Worm (Caenorhabditis elegans) whole organism, early embryonic: ENCODE results near the gene ZK105.11.

Source experiments
- B0310.2 ChIP-seq: sonication (generic microtip); optimal IDR thresholded peaks from 2 replicates; lab custom pipeline; 2016; ENCODE audit warnings: mild to moderate bottlenecking, missing genetic modification characterization, missing compliant biosample characterization
- F13C5.2 ChIP-seq: sonication (generic microtip); optimal IDR thresholded peaks from 2 replicates; lab custom pipeline; 2017; ENCODE audit warnings: mild to moderate bottlenecking, missing genetic modification characterization, inconsistent platforms, missing compliant biosample characterization
- aly-1 ChIP-seq: sonication (generic microtip); optimal IDR thresholded peaks from 2 replicates; lab custom pipeline; 2016; ENCODE audit warnings: missing genetic modification characterization, missing compliant biosample characterization
- ama-1 ChIP-seq: fragments of 150-350 bp; optimal IDR thresholded peaks from 2 replicates; lab custom pipeline; 2014
- ceh-13 ChIP-seq: fragments of 200-800 bp; sonication (Bioruptor generic); optimal IDR thresholded peaks from 2 replicates; lab custom pipeline; 2018; ENCODE audit warnings: mild to moderate bottlenecking, missing genetic modification characterization, missing compliant biosample characterization
- ceh-36 ChIP-seq: sonication (generic microtip); optimal IDR thresholded peaks from 2 replicates; lab custom pipeline; 2016; ENCODE audit warnings: missing genetic modification characterization, inconsistent platforms, missing compliant biosample characterization
- ets-7 ChIP-seq: sonication (generic microtip); optimal IDR thresholded peaks from 2 replicates; lab custom pipeline; 2016; ENCODE audit warnings: missing genotype, missing genetic modification characterization, missing compliant biosample characterization
- flt-1 ChIP-seq: fragments of 200-800 bp; sonication (Bioruptor generic); IDR thresholded peaks from 2 replicates; pipeline ENCODE4 v1.3.6; 2022; ENCODE audit warnings: missing genetic modification characterization, missing compliant biosample characterization
- hmbx-1 ChIP-seq: sonication (generic microtip); optimal IDR thresholded peaks from 2 replicates; lab custom pipeline; 2016; ENCODE audit warnings: mild to moderate bottlenecking, missing genetic modification characterization, missing compliant biosample characterization
- hmg-4 ChIP-seq: fragments of 200-800 bp; sonication (Bioruptor generic); optimal IDR thresholded peaks from 2 replicates; lab custom pipeline; 2018; ENCODE audit warnings: mild to moderate bottlenecking, missing genetic modification characterization, missing compliant biosample characterization
- hnd-1 ChIP-seq: sonication (generic microtip); optimal IDR thresholded peaks from 2 replicates; lab custom pipeline; 2016; ENCODE audit warnings: missing genetic modification characterization, missing compliant biosample characterization
- pes-1 ChIP-seq: fragments of 200-800 bp; sonication (Bioruptor generic); IDR thresholded peaks from 2 replicates; pipeline ENCODE4 v1.3.6; 2022; ENCODE audit warnings: missing genetic modification reagents, missing genetic modification characterization, missing compliant biosample characterization
- scrt-1 ChIP-seq: fragments of 200-800 bp; sonication (Bioruptor generic); IDR thresholded peaks from 2 replicates; pipeline ENCODE4 v1.3.6; 2022; ENCODE audit warnings: missing genetic modification characterization, missing compliant biosample characterization
- sea-1 ChIP-seq: fragments of 200-800 bp; sonication (Bioruptor generic); conservative IDR thresholded peaks from 2 replicates; pipeline ENCODE4 v1.3.6; 2022; ENCODE audit warnings: missing genetic modification characterization, missing compliant biosample characterization
- tbx-11 ChIP-seq: fragments of 200-800 bp; sonication (Bioruptor generic); IDR thresholded peaks from 2 replicates; pipeline ENCODE4 v1.3.6; 2022; ENCODE audit warnings: missing genetic modification characterization, missing compliant biosample characterization
- tbx-37 ChIP-seq: fragments of 200-800 bp; sonication (Bioruptor generic); conservative IDR thresholded peaks from 2 replicates; pipeline ENCODE4 v1.3.6; 2022; ENCODE audit warnings: missing genetic modification reagents, missing genetic modification characterization, missing compliant biosample characterization
- tra-4 ChIP-seq: sonication (generic microtip); optimal IDR thresholded peaks from 2 replicates; lab custom pipeline; 2017; ENCODE audit warnings: missing genetic modification characterization, missing compliant biosample characterization

ZK105.11 gene

DNA sequence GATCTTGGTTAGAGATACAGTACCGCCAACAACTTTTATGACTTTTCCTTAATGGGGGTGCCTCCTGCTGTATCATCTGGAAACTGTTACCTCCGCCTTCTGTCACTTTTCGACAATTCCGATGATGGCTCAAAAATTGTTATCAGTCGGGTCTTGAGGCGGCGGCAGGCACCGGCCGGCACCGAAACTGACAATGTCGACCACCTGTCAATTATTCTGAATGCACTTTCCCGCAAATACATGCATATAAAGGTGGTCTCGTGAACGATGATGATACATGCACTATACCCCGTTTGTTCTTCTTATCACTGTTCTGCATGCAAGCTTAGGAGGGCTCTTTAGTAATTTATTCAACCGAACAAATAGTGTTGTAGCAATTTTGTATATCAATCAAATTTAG is 35.6 kb upstream of the ZK105.11 start:
- TF ChIP-seq flt-1 (GFP tag; lab: Robert Waterston, UW) (no peak), sea-1 (GFP tag; lab: Robert Waterston, UW) (no peak), ceh-13 (GFP tag; lab: Kevin White, UChicago) (no peak), hmg-4 (GFP tag; lab: Kevin White, UChicago) (no peak), ets-7 (tag; lab: Kevin White, UChicago) (no peak), hnd-1 (no peak), tbx-37 (no peak), tbx-11 (GFP tag; lab: Robert Waterston, UW) (no peak), pes-1 (GFP tag; lab: Robert Waterston, UW) (no peak), scrt-1 (GFP tag; lab: Robert Waterston, UW) (no peak), aly-1 (tag; lab: Kevin White, UChicago) (no peak), B0310.2 (tag; lab: Kevin White, UChicago) (no peak), hmbx-1 (tag; lab: Kevin White, UChicago) (no peak), tra-4 (tag; lab: Kevin White, UChicago) (no peak), F13C5.2 (tag; lab: Kevin White, UChicago) (no peak)

DNA sequence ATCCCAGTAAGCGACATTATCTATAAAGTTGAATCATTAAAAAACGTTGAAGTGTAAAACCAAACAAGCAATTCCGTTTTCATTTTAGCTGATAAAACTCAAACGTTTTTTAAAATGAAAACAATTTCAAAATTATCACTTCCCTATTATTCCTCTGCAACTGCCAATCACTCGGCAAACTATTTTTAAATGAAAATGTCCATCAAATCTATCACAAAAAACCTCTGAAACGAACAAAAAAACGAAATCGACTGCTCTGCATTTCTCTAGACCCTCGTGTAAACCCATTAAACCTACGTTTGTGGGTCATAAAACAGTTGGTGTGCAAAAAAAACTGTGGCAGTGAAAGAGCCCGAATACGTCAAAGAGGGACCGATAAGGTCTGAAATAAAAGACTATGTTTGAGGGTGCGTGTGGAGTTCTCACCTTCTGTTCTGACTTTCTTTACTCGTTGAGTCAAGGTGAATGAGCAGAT is 34.1 kb upstream of the ZK105.11 start, which contains the start of gene fbxl-5:
TSS of gene fbxl-5 (plus strand) at position 425 of the 475 bp plus-strand sequence.
- TF ChIP-seq aly-1 (tag; lab: Kevin White, UChicago), result no peak
- no peak for TF ChIP-seq flt-1 (GFP tag; lab: Robert Waterston, UW)
- no peak for TF ChIP-seq ets-7 (tag; lab: Kevin White, UChicago)
- TF ChIP-seq tbx-37, result no peak
- no peak for TF ChIP-seq scrt-1 (GFP tag; lab: Robert Waterston, UW)
- TF ChIP-seq pes-1 (GFP tag; lab: Robert Waterston, UW), result no peak
- no peak for TF ChIP-seq F13C5.2 (tag; lab: Kevin White, UChicago)

DNA sequence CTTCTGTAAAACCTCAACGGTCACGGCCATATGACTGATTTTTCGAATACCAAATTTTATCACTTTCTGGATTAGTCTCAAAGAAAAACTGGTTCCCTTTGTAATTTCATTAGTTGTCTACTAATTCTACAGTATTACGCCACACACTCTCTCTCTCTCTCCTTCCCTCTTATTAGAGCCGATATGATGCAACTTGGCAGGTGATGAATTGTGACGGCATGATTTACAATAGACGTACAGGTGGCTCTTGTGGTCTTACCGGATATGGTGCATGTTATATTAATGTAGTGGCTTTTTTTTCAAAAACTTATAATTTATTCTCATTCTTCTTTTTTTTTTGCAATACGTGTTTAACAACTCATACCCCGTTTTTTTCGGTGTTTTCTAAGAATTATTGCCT is 33.5 kb upstream of the ZK105.11 start:
- no peak for TF ChIP-seq ama-1 (lab: Kevin White, UChicago)
- TF ChIP-seq scrt-1 (GFP tag; lab: Robert Waterston, UW), result no peak
- no peak for TF ChIP-seq ceh-13 (GFP tag; lab: Kevin White, UChicago)

DNA sequence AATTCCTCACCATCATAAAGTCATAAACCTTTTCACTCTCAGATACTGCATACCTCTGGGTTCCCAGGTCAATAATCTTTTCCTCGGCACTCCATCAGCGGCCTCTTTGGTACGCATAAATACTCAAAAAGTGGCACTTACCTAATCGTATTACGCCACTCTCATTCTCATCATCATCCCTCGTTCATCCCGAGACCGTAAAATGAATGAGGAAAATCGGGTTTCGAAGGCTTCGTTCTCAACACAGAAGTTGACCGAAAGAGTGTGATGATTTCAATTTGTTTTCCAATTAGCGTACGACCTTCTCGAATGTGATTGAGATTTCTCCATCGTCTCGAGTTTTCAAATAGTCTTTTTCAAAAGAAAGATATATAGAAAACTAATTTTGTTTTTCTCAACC is 31.5 kb upstream of the ZK105.11 start:
- no peak for TF ChIP-seq hmg-4 (GFP tag; lab: Kevin White, UChicago)

DNA sequence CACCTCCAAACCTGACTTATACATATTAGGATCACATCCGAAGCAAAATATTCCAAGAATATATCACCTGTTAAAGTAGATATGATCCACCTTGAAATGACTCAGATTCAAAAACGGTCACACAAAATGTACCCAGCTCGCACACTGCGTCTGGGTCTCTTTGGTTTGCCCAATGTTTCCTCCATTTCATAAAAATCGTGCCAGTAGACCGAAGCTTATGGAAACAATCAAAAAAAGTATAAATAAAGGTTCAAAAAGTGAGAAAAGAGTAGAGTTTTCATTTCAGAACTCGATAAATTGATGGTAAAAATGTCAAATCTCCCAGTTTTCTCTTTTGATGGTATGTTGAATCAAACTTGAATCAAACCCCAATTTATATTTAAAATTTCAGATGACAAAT is 29.3 kb upstream of the ZK105.11 start, which contains the start of gene srr-9:
TSS of gene srr-9 (plus strand) at position 301 of the 400 bp plus-strand sequence.
- TF ChIP-seq scrt-1 (GFP tag; lab: Robert Waterston, UW) (no peak), sea-1 (GFP tag; lab: Robert Waterston, UW) (no peak), aly-1 (tag; lab: Kevin White, UChicago) (no peak), pes-1 (GFP tag; lab: Robert Waterston, UW) (no peak), ceh-36 (no peak), ets-7 (tag; lab: Kevin White, UChicago) (no peak), tra-4 (tag; lab: Kevin White, UChicago) (no peak), tbx-11 (GFP tag; lab: Robert Waterston, UW) (no peak), hmg-4 (GFP tag; lab: Kevin White, UChicago) (no peak), hnd-1 (no peak), flt-1 (GFP tag; lab: Robert Waterston, UW) (no peak), hmbx-1 (tag; lab: Kevin White, UChicago) (no peak)

DNA sequence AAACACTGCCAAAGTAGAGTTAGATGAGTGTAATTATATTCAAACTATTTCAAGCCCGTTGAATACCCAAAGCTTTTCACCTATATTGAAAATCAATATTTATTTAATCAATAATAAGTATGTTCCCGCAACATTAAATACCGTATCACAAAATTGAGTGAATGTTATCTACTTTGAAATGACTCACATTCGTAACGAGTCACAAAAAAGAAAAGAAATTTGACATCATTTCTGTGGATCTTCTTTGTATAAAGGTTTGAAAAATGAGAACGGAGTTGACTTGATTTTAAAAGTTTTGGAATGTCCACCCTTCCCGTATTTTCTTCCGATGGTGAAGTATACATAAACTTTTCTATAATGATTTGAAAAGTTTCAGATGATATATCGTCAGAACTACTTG is 26.9 kb upstream of the ZK105.11 start, which contains the start of gene srr-10:
TSS of gene srr-10 (plus strand) at position 301 of the 400 bp plus-strand sequence.
- TF ChIP-seq flt-1 (GFP tag; lab: Robert Waterston, UW) (no peak), pes-1 (GFP tag; lab: Robert Waterston, UW) (no peak), ceh-13 (GFP tag; lab: Kevin White, UChicago) (no peak), B0310.2 (tag; lab: Kevin White, UChicago) (no peak), tbx-37 (no peak), ama-1 (lab: Kevin White, UChicago) (no peak), tra-4 (tag; lab: Kevin White, UChicago) (no peak), scrt-1 (GFP tag; lab: Robert Waterston, UW) (no peak), ets-7 (tag; lab: Kevin White, UChicago) (no peak), ceh-36 (no peak), hnd-1 (no peak), tbx-11 (GFP tag; lab: Robert Waterston, UW) (no peak), hmbx-1 (tag; lab: Kevin White, UChicago) (no peak), sea-1 (GFP tag; lab: Robert Waterston, UW) (no peak), aly-1 (tag; lab: Kevin White, UChicago) (no peak), F13C5.2 (tag; lab: Kevin White, UChicago) (no peak), hmg-4 (GFP tag; lab: Kevin White, UChicago) (no peak)

DNA sequence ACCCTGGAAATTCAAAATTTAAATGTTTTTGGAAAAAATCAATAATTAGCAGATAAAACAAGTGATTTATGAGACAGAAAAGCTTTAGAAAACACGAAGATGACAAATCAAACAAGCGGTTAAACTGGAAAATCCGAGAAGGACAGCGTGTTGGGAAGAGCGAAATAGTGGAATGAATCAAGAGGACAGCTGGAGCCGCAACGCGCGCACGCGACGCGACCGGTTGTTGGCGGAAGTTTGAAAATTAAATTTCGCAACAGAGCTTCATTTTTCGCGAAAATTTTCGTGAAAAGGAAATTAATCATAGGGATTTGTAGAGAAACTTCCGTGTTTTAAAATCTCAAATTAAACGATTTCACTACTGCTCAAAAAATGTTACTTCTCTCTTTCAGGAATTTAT is 26.5 kb upstream of the ZK105.11 start, which contains the start of gene clic-1:
TSS of gene clic-1 (minus strand) at position 3 of the 400 bp plus-strand sequence.
- TF ChIP-seq F13C5.2 (tag; lab: Kevin White, UChicago) (peak; percentile 63), aly-1 (tag; lab: Kevin White, UChicago) (no peak), pes-1 (GFP tag; lab: Robert Waterston, UW) (no peak), ceh-36 (no peak), scrt-1 (GFP tag; lab: Robert Waterston, UW) (no peak)

DNA sequence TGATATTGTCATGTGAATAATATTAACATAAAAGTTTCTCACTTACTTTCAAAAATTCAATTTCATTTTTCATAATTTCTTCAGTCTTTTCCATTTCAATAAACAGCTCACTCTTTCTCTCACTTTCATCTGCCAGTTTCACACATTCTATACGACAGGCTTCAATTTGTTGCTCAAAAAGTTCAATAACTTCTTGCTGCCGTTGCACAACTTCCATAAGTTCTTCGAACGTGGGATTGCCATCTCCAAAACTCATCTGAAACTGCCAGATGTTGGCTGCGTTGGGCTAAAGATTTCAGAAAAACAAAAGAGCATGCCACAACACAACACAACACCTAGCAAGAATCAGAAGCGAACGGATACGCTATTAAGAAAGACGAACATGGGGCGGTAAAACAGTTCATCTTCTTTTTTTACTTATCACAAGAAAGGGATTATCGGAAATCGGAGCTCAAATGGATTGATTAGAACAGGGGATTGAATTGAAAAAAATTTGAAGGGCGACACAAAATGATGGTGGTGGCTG is 24.9 kb upstream of the ZK105.11 start:
- TF ChIP-seq hmg-4 (GFP tag; lab: Kevin White, UChicago), result no peak
- TF ChIP-seq tbx-11 (GFP tag; lab: Robert Waterston, UW), result no peak
- TF ChIP-seq sea-1 (GFP tag; lab: Robert Waterston, UW), result no peak
- no peak for TF ChIP-seq hmbx-1 (tag; lab: Kevin White, UChicago)
- no peak for TF ChIP-seq hnd-1
- TF ChIP-seq flt-1 (GFP tag; lab: Robert Waterston, UW), result no peak
- TF ChIP-seq tra-4 (tag; lab: Kevin White, UChicago), result no peak
- TF ChIP-seq B0310.2 (tag; lab: Kevin White, UChicago), result no peak
- TF ChIP-seq ceh-36, result no peak
- TF ChIP-seq scrt-1 (GFP tag; lab: Robert Waterston, UW), result no peak
- TF ChIP-seq F13C5.2 (tag; lab: Kevin White, UChicago), result no peak
- TF ChIP-seq pes-1 (GFP tag; lab: Robert Waterston, UW), result no peak
- TF ChIP-seq tbx-37, result no peak
- TF ChIP-seq ama-1 (lab: Kevin White, UChicago), result no peak
- TF ChIP-seq ets-7 (tag; lab: Kevin White, UChicago), result no peak
- no peak for TF ChIP-seq aly-1 (tag; lab: Kevin White, UChicago)
